Fruit fly (Drosophila melanogaster) whole organism, embryonic: Measurements from ENCODE around the gene tho2.

Experiments used
- Atf3 ChIP-seq: fragments of 200-800 bp; sonication (Bioruptor generic); optimal IDR thresholded peaks from 3 replicates; lab custom pipeline; 2016; ENCODE audit warnings: missing biosample characterization, missing genetic modification characterization
- CG10431 ChIP-seq: fragments of 200-800 bp; sonication (Bioruptor generic); optimal IDR thresholded peaks from 3 replicates; lab custom pipeline; 2018; ENCODE audit warnings: missing biosample characterization, mild to moderate bottlenecking, missing genetic modification characterization
- CG10462 ChIP-seq: fragments of 200-800 bp; sonication (Bioruptor generic); optimal IDR thresholded peaks from 2 replicates; lab custom pipeline; 2016; ENCODE audit warnings: missing biosample characterization, missing genetic modification characterization
- CG1233 ChIP-seq: fragments of 200-800 bp; sonication (Bioruptor generic); optimal IDR thresholded peaks from 4 replicates; lab custom pipeline; 2018; ENCODE audit warnings: missing biosample characterization, mild to moderate bottlenecking, missing genetic modification characterization
- CG1529 ChIP-seq: fragments of 200-800 bp; sonication (Bioruptor generic); optimal IDR thresholded peaks from 3 replicates; lab custom pipeline; 2018; ENCODE audit warnings: missing biosample characterization, missing genetic modification characterization
- CG1647 ChIP-seq: fragments of 200-800 bp; sonication (Bioruptor generic); optimal IDR thresholded peaks from 3 replicates; lab custom pipeline; 2016; ENCODE audit warnings: missing biosample characterization, missing genetic modification characterization
- CG17328 ChIP-seq: fragments of 200-800 bp; sonication (Bioruptor generic); IDR thresholded peaks from 2 replicates; pipeline ENCODE4 v1.3.6; 2022; ENCODE audit warnings: missing biosample characterization, missing genetic modification characterization
- CG17829 ChIP-seq: fragments of 200-800 bp; optimal IDR thresholded peaks from 2 replicates; lab custom pipeline; 2019; ENCODE audit warnings: missing biosample characterization, mild to moderate bottlenecking, missing genetic modification characterization, moderate library complexity
- CG2712 ChIP-seq: fragments of 200-800 bp; optimal IDR thresholded peaks from 3 replicates; lab custom pipeline; 2019; ENCODE audit warnings: missing biosample characterization, mild to moderate bottlenecking, missing genetic modification characterization, moderate library complexity
- CG2889 ChIP-seq: fragments of 200-800 bp; sonication (Bioruptor generic); IDR thresholded peaks from 3 replicates; pipeline ENCODE4 v1.3.6; 2022; ENCODE audit warnings: missing biosample characterization, missing genetic modification characterization
- CG33213 ChIP-seq: fragments of 200-800 bp; sonication (Bioruptor generic); optimal IDR thresholded peaks from 3 replicates; lab custom pipeline; 2016; ENCODE audit warnings: missing biosample characterization, missing genetic modification characterization
- CG3726 ChIP-seq: fragments of 200-800 bp; sonication (Bioruptor generic); IDR thresholded peaks from 3 replicates; pipeline ENCODE4, ENCODE4 v1.3.6; 2022; ENCODE audit warnings: missing biosample characterization, missing genetic modification characterization
- CG7928 ChIP-seq: fragments of 200-800 bp; sonication (Bioruptor generic); optimal IDR thresholded peaks from 2 replicates; lab custom pipeline; 2017; ENCODE audit warnings: missing biosample characterization, mild to moderate bottlenecking, missing genetic modification characterization
- CG7987 ChIP-seq: fragments of 200-800 bp; sonication (Bioruptor generic); optimal IDR thresholded peaks from 2 replicates; lab custom pipeline; 2018; ENCODE audit warnings: missing biosample characterization, mild to moderate bottlenecking, missing genetic modification characterization, moderate library complexity
- CG8290 ChIP-seq, 3 experiments: fragments of 200-800 bp; sonication (Bioruptor generic); optimal IDR thresholded peaks; 2 replicates each; lab custom pipeline; 2016 to 2019; ENCODE audit warnings: missing biosample characterization in 3 of 3, missing genetic modification characterization in 3 of 3, mild to moderate bottlenecking in 2 of 3, moderate library complexity in 1 of 3
- CG8944 ChIP-seq: fragments of 200-800 bp; sonication (Bioruptor generic); optimal IDR thresholded peaks from 3 replicates; lab custom pipeline; 2016; ENCODE audit warnings: missing biosample characterization, missing genetic modification characterization
- CG9876 ChIP-seq: fragments of 200-800 bp; sonication (Bioruptor generic); optimal IDR thresholded peaks from 2 replicates; lab custom pipeline; 2016; ENCODE audit warnings: missing biosample characterization, missing genetic modification characterization
- Dfd ChIP-seq, 2 experiments: fragments of >200 bp; optimal IDR thresholded peaks; 2 replicates each; lab custom pipeline; 2017; ENCODE audit warnings: missing biosample characterization in 2 of 2, missing genetic modification characterization in 2 of 2
- Doc2 ChIP-seq: fragments of 200-800 bp; sonication (Bioruptor generic); IDR thresholded peaks from 2 replicates; pipeline ENCODE4 v1.3.6; 2022; ENCODE audit warnings: missing biosample characterization, missing genetic modification characterization
- Dref ChIP-seq: fragments of 200-800 bp; sonication (Bioruptor generic); IDR thresholded peaks from 2 replicates; pipeline ENCODE4 v1.3.6; 2022; ENCODE audit warnings: missing biosample characterization, missing genetic modification characterization
- Gug ChIP-seq: fragments of 200-800 bp; sonication (Bioruptor generic); IDR thresholded peaks from 4 replicates; pipeline ENCODE4 v1.3.6; 2022; ENCODE audit warnings: missing biosample characterization, missing genetic modification characterization
- Hsf ChIP-seq: fragments of 200-800 bp; sonication (Bioruptor generic); optimal IDR thresholded peaks from 3 replicates; lab custom pipeline; 2016; ENCODE audit warnings: missing biosample characterization, missing genetic modification characterization
- Jarid2 ChIP-seq: fragments of 200-800 bp; sonication (Bioruptor generic); optimal IDR thresholded peaks from 3 replicates; lab custom pipeline; 2017; ENCODE audit warnings: mild to moderate bottlenecking, missing biosample characterization, missing genetic modification reagents, missing genetic modification characterization
- Kr ChIP-seq: fragments of 200-800 bp; sonication (Bioruptor generic); optimal IDR thresholded peaks from 2 replicates; lab custom pipeline; 2017; ENCODE audit warnings: missing biosample characterization, mild to moderate bottlenecking, missing genetic modification characterization
- Lpt ChIP-seq: fragments of >200 bp; optimal IDR thresholded peaks from 2 replicates; lab custom pipeline; 2018; ENCODE audit warnings: missing biosample characterization, missing genetic modification characterization
- Mad ChIP-seq: fragments of 200-800 bp; sonication (Bioruptor generic); optimal IDR thresholded peaks from 2 replicates; lab custom pipeline; 2016; ENCODE audit warnings: missing biosample characterization, missing genetic modification characterization
- Meics ChIP-seq: fragments of 200-800 bp; sonication (Bioruptor generic); optimal IDR thresholded peaks from 2 replicates; lab custom pipeline; 2017; ENCODE audit warnings: missing biosample characterization, mild to moderate bottlenecking, missing genetic modification characterization
- Mes4 ChIP-seq: fragments of 200-800 bp; sonication (Bioruptor generic); optimal IDR thresholded peaks from 2 replicates; lab custom pipeline; 2016; ENCODE audit warnings: missing biosample characterization, missing genetic modification characterization
- Rx ChIP-seq: fragments of 200-800 bp; sonication (Bioruptor generic); IDR thresholded peaks from 2 replicates; pipeline ENCODE4 v1.3.6; 2022; ENCODE audit warnings: missing biosample characterization, missing genetic modification characterization
- Sin3A ChIP-seq: fragments of >200 bp; optimal IDR thresholded peaks from 2 replicates; lab custom pipeline; 2018
- cad ChIP-seq: fragments of >200 bp; optimal IDR thresholded peaks from 2 replicates; lab custom pipeline; 2017; ENCODE audit warnings: missing biosample characterization, missing genetic modification characterization
- chn ChIP-seq: fragments of 200-800 bp; sonication (Bioruptor generic); optimal IDR thresholded peaks from 2 replicates; lab custom pipeline; 2016; ENCODE audit warnings: missing biosample characterization, missing genetic modification characterization
- ci ChIP-seq: fragments of 200-800 bp; sonication (Bioruptor generic); IDR thresholded peaks from 3 replicates; pipeline ENCODE4 v1.3.6; 2022; ENCODE audit warnings: missing biosample characterization, missing genetic modification characterization
- dan ChIP-seq: fragments of 200-800 bp; sonication (Bioruptor generic); IDR thresholded peaks from 2 replicates; pipeline ENCODE4 v1.3.6; 2022; ENCODE audit warnings: missing biosample characterization, missing genetic modification characterization
- danr ChIP-seq: fragments of 200-800 bp; sonication (Bioruptor generic); IDR thresholded peaks from 2 replicates; pipeline ENCODE4 v1.3.6; 2022; ENCODE audit warnings: missing biosample characterization, missing genetic modification characterization
- fd96Cb ChIP-seq: fragments of 200-800 bp; sonication (Bioruptor generic); optimal IDR thresholded peaks from 2 replicates; lab custom pipeline; 2018; ENCODE audit warnings: missing biosample characterization, mild to moderate bottlenecking, missing genetic modification characterization, moderate library complexity
- gsb ChIP-seq: fragments of 200-800 bp; sonication (Bioruptor generic); IDR thresholded peaks from 2 replicates; pipeline ENCODE4 v1.3.6; 2022; ENCODE audit warnings: missing biosample characterization, missing genetic modification characterization
- her ChIP-seq: fragments of 200-800 bp; sonication (Bioruptor generic); optimal IDR thresholded peaks from 2 replicates; lab custom pipeline; 2016; ENCODE audit warnings: missing biosample characterization, missing genetic modification characterization
- luna ChIP-seq: fragments of 200-800 bp; sonication (Bioruptor generic); optimal IDR thresholded peaks from 2 replicates; lab custom pipeline; 2016; ENCODE audit warnings: missing biosample characterization, missing genetic modification characterization
- maf-S ChIP-seq: fragments of 200-800 bp; sonication (Bioruptor generic); optimal IDR thresholded peaks from 2 replicates; lab custom pipeline; 2016; ENCODE audit warnings: missing biosample characterization, missing genetic modification characterization
- mirr ChIP-seq: fragments of 200-800 bp; sonication (Bioruptor generic); optimal IDR thresholded peaks from 3 replicates; lab custom pipeline; 2018; ENCODE audit warnings: missing biosample characterization, mild to moderate bottlenecking, missing genetic modification characterization
- nerfin-2 ChIP-seq: fragments of 200-800 bp; sonication (Bioruptor generic); IDR thresholded peaks from 2 replicates; pipeline ENCODE4 v1.3.6; 2022; ENCODE audit warnings: missing biosample characterization, missing genetic modification characterization; ENCODE audit not compliant: partially characterized antibody
- odd ChIP-seq: fragments of 200-800 bp; sonication (Bioruptor generic); optimal IDR thresholded peaks from 2 replicates; lab custom pipeline; 2017; ENCODE audit warnings: missing biosample characterization, mild to moderate bottlenecking, missing genetic modification characterization
- pho ChIP-seq: fragments of 200-800 bp; sonication (Bioruptor generic); optimal IDR thresholded peaks from 2 replicates; lab custom pipeline; 2016; ENCODE audit warnings: missing biosample characterization, missing genetic modification characterization
- pum ChIP-seq: fragments of 200-800 bp; sonication (Bioruptor generic); optimal IDR thresholded peaks from 2 replicates; lab custom pipeline; 2016; ENCODE audit warnings: missing biosample characterization, missing genetic modification characterization
- pzg ChIP-seq: fragments of 200-800 bp; sonication (Bioruptor generic); optimal IDR thresholded peaks from 3 replicates; lab custom pipeline; 2018; ENCODE audit warnings: missing biosample characterization, mild to moderate bottlenecking, missing genetic modification characterization, moderate library complexity
- slp2 ChIP-seq: fragments of 200-800 bp; sonication (Bioruptor generic); optimal IDR thresholded peaks from 2 replicates; lab custom pipeline; 2016; ENCODE audit warnings: missing biosample characterization, missing genetic modification characterization
- sr ChIP-seq: fragments of 200-800 bp; sonication (Bioruptor generic); IDR thresholded peaks from 3 replicates; pipeline ENCODE4 v1.3.6; 2022; ENCODE audit warnings: missing biosample characterization, missing genetic modification characterization
- stwl ChIP-seq: fragments of 200-800 bp; sonication (Bioruptor generic); optimal IDR thresholded peaks from 3 replicates; lab custom pipeline; 2018; ENCODE audit warnings: missing biosample characterization, mild to moderate bottlenecking, missing genetic modification characterization, moderate library complexity
- tgo ChIP-seq: fragments of 200-800 bp; sonication (Bioruptor generic); IDR thresholded peaks from 3 replicates; pipeline ENCODE4 v1.3.6; 2022; ENCODE audit warnings: missing biosample characterization, missing genetic modification characterization

Gene tho2

dm6 chr2L:2130157-2130987 lies 14.6 kb downstream of the tho2 start, which contains the start of gene Glyp (continued):
- peak; percentile 48 for TF ChIP-seq Atf3 (GFP tag; lab: Kevin White, UChicago)
- peak; percentile 78 for TF ChIP-seq mirr (GFP tag; lab: Kevin White, UChicago)
- peak; percentile 79 for TF ChIP-seq pzg (GFP tag; lab: Kevin White, UChicago)
- TF ChIP-seq CG10462 (GFP tag; lab: Kevin White, UChicago) = peak; percentile 92
- TF ChIP-seq Mes4 = peak; percentile 56
- peak; percentile 89 for TF ChIP-seq gsb (GFP tag; lab: Robert Waterston, UW)
- TF ChIP-seq maf-S (GFP tag; lab: Kevin White, UChicago) = peak; percentile 39
- TF ChIP-seq Dref (GFP tag; lab: Robert Waterston, UW) = no peak
- TF ChIP-seq CG2712 = peak; percentile 98
- TF ChIP-seq Jarid2 = peak; percentile 88
- TF ChIP-seq Doc2 (GFP tag; lab: Robert Waterston, UW) = peak; percentile 80
- no peak for TF ChIP-seq Sin3A (lab: Kevin White, UChicago)
- peak; percentile 91 for TF ChIP-seq CG10431 (GFP tag; lab: Kevin White, UChicago)
- TF ChIP-seq CG17328 = peak; percentile 94
- no peak for TF ChIP-seq Lpt
- TF ChIP-seq stwl (tag; lab: Kevin White, UChicago) = peak; percentile 26
- peak; percentile 61 for TF ChIP-seq sr (GFP tag; lab: Robert Waterston, UW)
- TF ChIP-seq ci (GFP tag; lab: Robert Waterston, UW) = peak; percentile 89
- TF ChIP-seq danr = peak; percentile 92
- peak; percentile 87 for TF ChIP-seq Mad (GFP tag; lab: Kevin White, UChicago)
- peak; percentile 84 for TF ChIP-seq CG8290 (GFP tag; optimal IDR thresholded peaks at IDR 0.05; lab: Kevin White, UChicago)
- peak; percentile 68 to 80 for TF ChIP-seq CG8290 (tag; optimal IDR thresholded peaks at IDR 0.05; lab: Kevin White, UChicago)
- TF ChIP-seq CG1529 (GFP tag; lab: Kevin White, UChicago) = peak; percentile 95
- peak; percentile 80 for TF ChIP-seq CG7928 (GFP tag; lab: Kevin White, UChicago)
- no peak for TF ChIP-seq Dfd (GFP tag; optimal IDR thresholded peaks at IDR 0.05; lab: Kevin White, UChicago)
- TF ChIP-seq her (GFP tag; lab: Kevin White, UChicago) = peak; percentile 57
- peak; percentile 77 for TF ChIP-seq chn
- peak; percentile 85 for TF ChIP-seq CG3726 (GFP tag; lab: Robert Waterston, UW)
- TF ChIP-seq CG8944 (GFP tag; lab: Kevin White, UChicago) = peak; percentile 19
- TF ChIP-seq slp2 (GFP tag; lab: Kevin White, UChicago) = peak; percentile 68
- peak; percentile 20 for TF ChIP-seq CG33213 (GFP tag; lab: Kevin White, UChicago)
- TF ChIP-seq Gug (GFP tag; lab: Robert Waterston, UW) = peak; percentile 89
- TF ChIP-seq CG7987 (GFP tag; lab: Kevin White, UChicago) = peak; percentile 59
- TF ChIP-seq pho = peak; percentile 90
- peak; percentile 59 for TF ChIP-seq pum (GFP tag; lab: Kevin White, UChicago)
- peak; percentile 76 for TF ChIP-seq Kr (GFP tag; lab: Kevin White, UChicago)
- peak; percentile 87; the same call in 2 of the 3 replicates for TF ChIP-seq CG2889
- TF ChIP-seq fd96Cb (tag; lab: Kevin White, UChicago) = peak; percentile 95
- no peak for TF ChIP-seq cad (GFP tag; lab: Kevin White, UChicago)
- TF ChIP-seq tgo = peak; percentile 96
- TF ChIP-seq odd (GFP tag; lab: Kevin White, UChicago) = peak; percentile 98
- peak; percentile 98 for TF ChIP-seq CG17829 (tag; lab: Kevin White, UChicago)
- peak; percentile 99 for TF ChIP-seq Meics (GFP tag; lab: Kevin White, UChicago)
- TF ChIP-seq Rx (GFP tag; lab: Robert Waterston, UW) = peak; percentile 91
- TF ChIP-seq dan = peak; percentile 51; the same call in 1 of the 2 replicates
- TF ChIP-seq CG9876 (GFP tag; lab: Kevin White, UChicago) = no peak
- peak; percentile 91 for TF ChIP-seq Hsf
- no peak for TF ChIP-seq nerfin-2
- peak; percentile 96 for TF ChIP-seq CG1233 (GFP tag; lab: Kevin White, UChicago)
- peak; percentile 59 for TF ChIP-seq CG1647 (GFP tag; lab: Kevin White, UChicago)
- no peak for TF ChIP-seq luna (GFP tag; lab: Kevin White, UChicago)
